Worm (Caenorhabditis elegans): Measurements from ENCODE around the gene srg-27.

ce11 chrV:5334588-5334987, 5.0 kb upstream of the srg-27 start, which contains the start of gene srg-28:
- no peak for TF ChIP-seq ztf-16 (tag; optimal IDR thresholded peaks at IDR 0.05)
- no peak for TF ChIP-seq fax-1 (tag; optimal IDR thresholded peaks at IDR 0.05)
- TF ChIP-seq pag-3 (tag; optimal IDR thresholded peaks at IDR 0.05; ENCODE audit: borderline replicate concordance) = no peak
- no peak for TF ChIP-seq fkh-10 (GFP tag; optimal IDR thresholded peaks at IDR 0.05)
- no peak for TF ChIP-seq tbx-7 (tag; optimal IDR thresholded peaks at IDR 0.05)
- TF ChIP-seq ama-1 (optimal IDR thresholded peaks at IDR 0.05) = no peak
- TF ChIP-seq tbx-2 (tag; optimal IDR thresholded peaks at IDR 0.05) = no peak
- TF ChIP-seq T23F11.4 (GFP tag; optimal IDR thresholded peaks at IDR 0.05) = no peak
- no peak for TF ChIP-seq pqm-1 (tag; optimal IDR thresholded peaks at IDR 0.05)
- no peak for TF ChIP-seq ceh-9 (tag; optimal IDR thresholded peaks at IDR 0.05)
- no peak for TF ChIP-seq sdc-2 (tag; optimal IDR thresholded peaks at IDR 0.05)
- no peak for TF ChIP-seq ttx-3 (tag; optimal IDR thresholded peaks at IDR 0.05)
- TF ChIP-seq hlh-13 (GFP tag; optimal IDR thresholded peaks at IDR 0.05) = no peak
- no peak for TF ChIP-seq nhr-11 (tag; optimal IDR thresholded peaks at IDR 0.05)

Measured in whole organism, late embryonic.